Fruit fly (Drosophila melanogaster): ENCODE results near the gene Ibf1.

Gene Ibf1

dm6 chr3R:9229075-9229835, 29.5 kb upstream of the Ibf1 start (continued):
- TF ChIP-seq Dbx (GFP tag; IDR thresholded peaks at IDR 0.05) (no peak), CG12155 (GFP tag; optimal IDR thresholded peaks at IDR 0.05) (peak; percentile 77), Bdp1 (GFP tag; optimal IDR thresholded peaks at IDR 0.05) (peak; percentile 57), gcm2 (GFP tag; optimal IDR thresholded peaks at IDR 0.05) (no peak), Rx (GFP tag; IDR thresholded peaks at IDR 0.05) (peak; percentile 71), CG7839 (tag; optimal IDR thresholded peaks at IDR 0.05) (peak; percentile 78), amos (GFP tag; IDR thresholded peaks at IDR 0.05; ENCODE audit: partially characterized antibody) (no peak), CG4328 (GFP tag; optimal IDR thresholded peaks at IDR 0.05) (no peak), CG2202 (tag; optimal IDR thresholded peaks at IDR 0.05) (peak; percentile 79), CG3407 (GFP tag; optimal IDR thresholded peaks at IDR 0.05) (peak; percentile 66), CG4730 (GFP tag; IDR thresholded peaks at IDR 0.05) (0 out of 2 replicates have a peak, but pooled peaks have one; percentile 38), CG3163 (GFP tag; optimal IDR thresholded peaks at IDR 0.05) (peak; percentile 70), sima (GFP tag; optimal IDR thresholded peaks at IDR 0.05) (peak; percentile 76), lbe (GFP tag; optimal IDR thresholded peaks at IDR 0.05) (peak; percentile 98), CrebB (tag; optimal IDR thresholded peaks at IDR 0.05) (no peak), CG9876 (GFP tag; optimal IDR thresholded peaks at IDR 0.05) (peak; percentile 77), CG11085 (GFP tag; IDR thresholded peaks at IDR 0.05) (no peak), kay (GFP tag; optimal IDR thresholded peaks at IDR 0.05) (peak; percentile 72), Ada2b (GFP tag; IDR thresholded peaks at IDR 0.05) (peak; percentile 65; the same call in 1 of the 2 replicates), trh (GFP tag; optimal IDR thresholded peaks at IDR 0.05) (peak; percentile 76), Adf1 (GFP tag; IDR thresholded peaks at IDR 0.05) (no peak), CG6689 (GFP tag; IDR thresholded peaks at IDR 0.05) (peak; percentile 72), unpg (GFP tag; optimal IDR thresholded peaks at IDR 0.05) (peak; percentile 80), usp (GFP tag; optimal IDR thresholded peaks at IDR 0.05) (no peak), ab (GFP tag; optimal IDR thresholded peaks at IDR 0.05) (peak; percentile 32), CG2889 (GFP tag; IDR thresholded peaks at IDR 0.05) (peak; percentile 55; the same call in 1 of the 3 replicates), Dfd (GFP tag; optimal IDR thresholded peaks at IDR 0.05) (no peak), mam (GFP tag; optimal IDR thresholded peaks at IDR 0.05) (peak; percentile 70), zf30C (GFP tag; optimal IDR thresholded peaks at IDR 0.05) (peak; percentile 67), CG6854 (GFP tag; optimal IDR thresholded peaks at IDR 0.05) (no peak), gem (tag; optimal IDR thresholded peaks at IDR 0.05) (peak; percentile 89), CG6272 (GFP tag; IDR thresholded peaks at IDR 0.05) (peak; percentile 25; the same call in 1 of the 2 replicates), dmrt11E (tag; optimal IDR thresholded peaks at IDR 0.05) (peak; percentile 92), CG17328 (GFP tag; IDR thresholded peaks at IDR 0.05) (peak; percentile 91), CG4404 (GFP tag; IDR thresholded peaks at IDR 0.05) (peak; percentile 56), tin (GFP tag; optimal IDR thresholded peaks at IDR 0.05) (peak; percentile 77), tx (GFP tag; optimal IDR thresholded peaks at IDR 0.05) (peak; percentile 82), sob (GFP tag; IDR thresholded peaks at IDR 0.05) (peak; percentile 64), CkIIα-i1 (GFP tag; IDR thresholded peaks at IDR 0.05) (no peak), Six4 (GFP tag; optimal IDR thresholded peaks at IDR 0.05) (peak; percentile 90), CG3847 (GFP tag; IDR thresholded peaks at IDR 0.05) (0 out of 2 replicates have a peak, but pooled peaks have one; percentile 33), CG17359 (tag; optimal IDR thresholded peaks at IDR 0.05) (peak; percentile 75), CG14860 (GFP tag; IDR thresholded peaks at IDR 0.05; ENCODE audit: partially characterized antibody) (no peak), Xbp1 (GFP tag; optimal IDR thresholded peaks at IDR 0.05) (peak; percentile 81), Ptx1 (GFP tag; IDR thresholded peaks at IDR 0.05) (peak; percentile 74), CG32772 (GFP tag; IDR thresholded peaks at IDR 0.05) (peak; percentile 69), CG16863 (GFP tag; optimal IDR thresholded peaks at IDR 0.05) (peak; percentile 77), Trl (optimal IDR thresholded peaks at IDR 0.05) (peak; percentile 80 to 92), Trl (GFP tag; optimal IDR thresholded peaks at IDR 0.05) (peak; percentile 80), Hsf (GFP tag; optimal IDR thresholded peaks at IDR 0.05) (peak; percentile 86), CG18262 (tag; optimal IDR thresholded peaks at IDR 0.05) (peak; percentile 92)
